Worm (Caenorhabditis elegans) whole organism, L3 larva: Measurements from ENCODE around the gene dim-1.

Experiments used
- R02D3.7 ChIP-seq: fragments of 150-350 bp; optimal IDR thresholded peaks from 2 replicates; lab custom pipeline; 2014; ENCODE audit warnings: missing biosample characterization, missing genetic modification characterization
- ZK546.5 ChIP-seq: sonication (generic microtip); optimal IDR thresholded peaks from 2 replicates; lab custom pipeline; 2017; ENCODE audit warnings: missing biosample characterization, missing genetic modification characterization
- aly-2 ChIP-seq: fragments of 150-350 bp; optimal IDR thresholded peaks from 2 replicates; lab custom pipeline; 2014; ENCODE audit warnings: missing biosample characterization, missing genetic modification characterization
- ama-1 ChIP-seq: fragments of 150-350 bp; optimal IDR thresholded peaks from 2 replicates; lab custom pipeline; 2018
- ceh-16 ChIP-seq: sonication (generic microtip); optimal IDR thresholded peaks from 2 replicates; lab custom pipeline; 2017; ENCODE audit warnings: missing biosample characterization, missing genetic modification characterization
- ceh-28 ChIP-seq: fragments of 150-350 bp; optimal IDR thresholded peaks from 2 replicates; lab custom pipeline; 2014; ENCODE audit warnings: missing biosample characterization, missing genetic modification reagents, missing genetic modification characterization
- ceh-82 ChIP-seq: fragments of 150-350 bp; optimal IDR thresholded peaks from 2 replicates; lab custom pipeline; 2014; ENCODE audit warnings: missing biosample characterization, missing genetic modification characterization
- egl-27 ChIP-seq: sonication (generic microtip); optimal IDR thresholded peaks from 4 replicates; lab custom pipeline; 2017; ENCODE audit warnings: missing biosample characterization, missing genetic modification reagents, missing genetic modification characterization
- elt-2 ChIP-seq: sonication (generic microtip); optimal IDR thresholded peaks from 2 replicates; lab custom pipeline; 2016; ENCODE audit warnings: missing genetic modification reagents, mild to moderate bottlenecking, missing genetic modification characterization, missing compliant biosample characterization
- eor-1 ChIP-seq, 2 experiments: fragments of 150-350 bp; optimal IDR thresholded peaks; 2 replicates each; lab custom pipeline; 2014 to 2018; ENCODE audit warnings: missing biosample characterization in 2 of 2, missing genetic modification characterization in 2 of 2
- fkh-10 ChIP-seq: sonication (generic microtip); optimal IDR thresholded peaks from 2 replicates; lab custom pipeline; 2017; ENCODE audit warnings: missing biosample characterization, missing genetic modification reagents, missing genetic modification characterization
- fkh-2 ChIP-seq: fragments of 150-350 bp; optimal IDR thresholded peaks from 2 replicates; lab custom pipeline; 2014; ENCODE audit warnings: missing biosample characterization, missing genetic modification reagents, missing genetic modification characterization
- hmg-11 ChIP-seq: sonication (generic microtip); optimal IDR thresholded peaks from 2 replicates; lab custom pipeline; 2016; ENCODE audit warnings: missing genetic modification characterization, missing compliant biosample characterization
- jun-1 ChIP-seq: fragments of 150-350 bp; optimal IDR thresholded peaks from 2 replicates; lab custom pipeline; 2014; ENCODE audit warnings: missing biosample characterization, missing genetic modification reagents, missing genetic modification characterization
- lin-15B ChIP-seq: fragments of 150-350 bp; optimal IDR thresholded peaks from 2 replicates; lab custom pipeline; 2014; ENCODE audit warnings: missing biosample characterization, missing genetic modification characterization
- lsy-12 ChIP-seq: sonication (generic microtip); optimal IDR thresholded peaks from 2 replicates; lab custom pipeline; 2016; ENCODE audit warnings: mild to moderate bottlenecking, missing genetic modification characterization, missing compliant biosample characterization
- nfya-1 ChIP-seq: sonication (generic microtip); optimal IDR thresholded peaks from 2 replicates; lab custom pipeline; 2017; ENCODE audit warnings: missing genetic modification characterization, mild to moderate bottlenecking, missing compliant biosample characterization, antibody characterized with exemption, moderate library complexity; ENCODE audit not compliant: insufficient read depth
- nhr-11 ChIP-seq: fragments of 150-350 bp; optimal IDR thresholded peaks from 2 replicates; lab custom pipeline; 2014; ENCODE audit warnings: missing biosample characterization, missing genetic modification characterization
- nhr-12 ChIP-seq: fragments of 150-350 bp; optimal IDR thresholded peaks from 2 replicates; lab custom pipeline; 2014; ENCODE audit warnings: missing biosample characterization, missing genetic modification characterization
- nhr-23 ChIP-seq: fragments of 150-350 bp; optimal IDR thresholded peaks from 2 replicates; lab custom pipeline; 2014; ENCODE audit warnings: missing biosample characterization, missing genetic modification reagents, missing genetic modification characterization
- nhr-237 ChIP-seq: fragments of 150-350 bp; optimal IDR thresholded peaks from 2 replicates; lab custom pipeline; 2014; ENCODE audit warnings: missing biosample characterization, missing genetic modification characterization
- nhr-25 ChIP-seq: sonication (generic microtip); optimal IDR thresholded peaks from 2 replicates; lab custom pipeline; 2017; ENCODE audit warnings: missing biosample characterization, missing genetic modification characterization
- nhr-43 ChIP-seq: sonication (generic microtip); optimal IDR thresholded peaks from 2 replicates; lab custom pipeline; 2016; ENCODE audit warnings: mild to moderate bottlenecking, missing genetic modification characterization, missing compliant biosample characterization; ENCODE audit not compliant: poor library complexity, severe bottlenecking
- nhr-67 ChIP-seq: fragments of 150-350 bp; optimal IDR thresholded peaks from 2 replicates; lab custom pipeline; 2014; ENCODE audit warnings: missing biosample characterization, missing genetic modification characterization
- nhr-76 ChIP-seq: fragments of 150-350 bp; sonication (generic microtip); optimal IDR thresholded peaks from 5 replicates; lab custom pipeline; 2014; ENCODE audit warnings: missing biosample characterization, missing genetic modification characterization
- nhr-77 ChIP-seq: fragments of 150-350 bp; optimal IDR thresholded peaks from 2 replicates; lab custom pipeline; 2014; ENCODE audit warnings: missing biosample characterization, missing genetic modification characterization
- pqm-1 ChIP-seq: fragments of 150-350 bp; optimal IDR thresholded peaks from 2 replicates; lab custom pipeline; 2017; ENCODE audit warnings: missing biosample characterization, missing genetic modification characterization, inconsistent platforms
- sea-2 ChIP-seq: fragments of 150-350 bp; sonication (generic microtip); optimal IDR thresholded peaks from 4 replicates; lab custom pipeline; 2014; ENCODE audit warnings: missing biosample characterization, missing genetic modification reagents, missing genetic modification characterization
- skn-1 ChIP-seq: fragments of 150-350 bp; optimal IDR thresholded peaks from 2 replicates; lab custom pipeline; 2014; ENCODE audit warnings: missing biosample characterization, missing genetic modification characterization
- snpc-4 ChIP-seq: fragments of 150-350 bp; optimal IDR thresholded peaks from 2 replicates; lab custom pipeline; 2014; ENCODE audit warnings: missing biosample characterization, missing genetic modification characterization
- unc-39 ChIP-seq: sonication (generic microtip); optimal IDR thresholded peaks from 4 replicates; lab custom pipeline; 2017; ENCODE audit warnings: missing biosample characterization, missing genetic modification characterization
- zag-1 ChIP-seq: fragments of 150-350 bp; optimal IDR thresholded peaks from 2 replicates; lab custom pipeline; 2014; ENCODE audit warnings: missing biosample characterization, missing genetic modification characterization
- ztf-11 ChIP-seq: fragments of 150-350 bp; optimal IDR thresholded peaks from 2 replicates; lab custom pipeline; 2014; ENCODE audit warnings: missing biosample characterization, missing genetic modification characterization
- ztf-4 ChIP-seq: fragments of 150-350 bp; optimal IDR thresholded peaks from 2 replicates; lab custom pipeline; 2014; ENCODE audit warnings: missing biosample characterization, missing genetic modification characterization

Gene dim-1

DNA sequence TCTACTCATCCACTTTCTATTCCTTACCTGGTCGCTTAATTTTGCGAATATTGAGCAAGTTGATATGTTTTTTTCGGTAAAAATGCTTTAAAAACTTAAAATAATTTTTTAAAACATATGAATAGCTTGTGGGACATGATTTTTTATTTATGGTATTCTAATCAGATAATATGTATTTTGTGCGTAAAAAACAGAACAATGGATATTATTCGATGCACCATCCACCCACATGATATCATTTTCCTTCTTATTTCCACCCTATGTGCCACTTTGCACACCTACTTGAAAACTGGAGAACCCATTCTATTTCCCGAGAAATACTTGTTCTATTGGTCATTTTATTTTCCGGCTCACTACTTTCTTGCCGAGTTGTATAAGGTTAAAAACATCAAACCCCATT, 9.2 kb upstream of the dim-1 start, which contains the start of gene C18A11.2:
Gene C18A11.2 (plus strand): TSS at position 301 of the 400 bp plus-strand sequence.
- TF ChIP-seq ceh-82 (no peak), nhr-11 (no peak), snpc-4 (tag; lab: Kevin White, UChicago) (no peak), ceh-28 (tag; lab: Kevin White, UChicago) (no peak), nhr-77 (tag; lab: Kevin White, UChicago) (no peak), sea-2 (no peak), elt-2 (no peak), nhr-67 (tag; lab: Kevin White, UChicago) (no peak), ZK546.5 (no peak), jun-1 (tag; lab: Kevin White, UChicago) (no peak), fkh-2 (no peak), nhr-23 (tag; lab: Kevin White, UChicago) (no peak)

DNA sequence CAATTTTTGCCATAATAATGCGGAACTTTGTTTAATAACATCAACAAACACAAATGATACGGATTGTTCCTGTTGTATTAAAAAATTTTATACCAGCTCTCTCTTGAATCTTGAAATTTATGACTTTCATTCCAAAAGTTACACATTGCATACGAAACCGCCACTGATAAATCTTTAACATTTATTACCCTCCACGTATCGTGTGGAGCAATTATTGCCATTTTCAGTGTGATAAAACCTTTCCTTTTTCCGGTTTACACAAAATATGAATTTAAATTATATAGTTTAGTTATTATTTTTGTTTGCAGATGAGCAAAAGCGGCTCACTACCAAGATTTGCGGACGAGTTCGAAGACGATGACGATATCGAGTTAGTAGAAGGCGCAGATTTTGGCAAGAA, 2.8 kb upstream of the dim-1 start, which contains the start of gene C18A11.3:
Gene C18A11.3 (plus strand): TSS at position 301 of the 400 bp plus-strand sequence.
- no peak for TF ChIP-seq eor-1 (tag; optimal IDR thresholded peaks at IDR 0.05; lab: Kevin White, UChicago)
- TF ChIP-seq elt-2, result peak; percentile 47

DNA sequence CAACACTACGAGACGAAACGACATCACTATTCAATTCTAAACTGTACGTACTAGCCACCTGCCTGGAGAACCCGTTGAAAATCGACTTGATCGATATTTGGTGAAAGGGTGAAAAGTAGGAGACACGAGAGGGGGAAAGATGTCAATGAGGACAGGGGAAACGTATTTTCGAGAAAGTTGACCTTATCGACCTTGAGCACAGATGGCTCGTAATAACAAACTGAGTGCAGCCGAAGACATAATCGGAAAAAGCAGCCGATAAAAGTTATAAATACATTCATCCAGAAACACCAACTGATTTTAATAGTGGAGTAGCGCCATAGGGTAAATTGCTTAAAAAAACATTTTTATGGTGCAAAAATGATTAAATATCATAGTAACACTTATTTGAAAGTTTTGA, 2.0 kb upstream of the dim-1 start:
- TF ChIP-seq nhr-237 (tag; lab: Kevin White, UChicago) (no peak), snpc-4 (tag; lab: Kevin White, UChicago) (no peak), egl-27 (tag; lab: Kevin White, UChicago) (no peak), ceh-16 (tag; lab: Kevin White, UChicago) (no peak), skn-1 (tag; lab: Kevin White, UChicago) (no peak), ceh-82 (no peak), hmg-11 (no peak), ceh-28 (tag; lab: Kevin White, UChicago) (peak; percentile 47), fkh-2 (no peak), nhr-25 (tag; lab: Kevin White, UChicago) (peak; percentile 48), pqm-1 (tag; lab: Kevin White, UChicago) (no peak), aly-2 (tag; lab: Kevin White, UChicago) (no peak), lsy-12 (tag; lab: Kevin White, UChicago) (no peak), nfya-1 (tag; lab: Kevin White, UChicago) (no peak)

DNA sequence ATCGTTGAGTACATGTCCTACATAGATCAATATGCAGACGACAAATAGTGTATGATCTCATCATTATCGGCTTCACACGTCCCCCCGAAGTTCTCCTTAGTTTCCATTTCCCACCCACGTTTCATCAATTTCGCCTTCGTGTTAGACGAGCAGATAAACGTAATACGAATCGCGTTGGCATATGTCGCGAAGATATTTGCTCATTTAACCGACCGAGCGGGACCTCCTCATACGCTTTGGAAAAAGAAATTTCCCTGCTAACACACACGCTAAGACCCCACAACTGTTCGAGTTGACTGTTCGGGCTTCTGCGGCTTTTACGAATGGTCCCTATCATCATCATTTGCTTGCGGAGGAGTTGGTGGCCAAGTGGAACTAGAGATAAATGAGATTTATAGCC, 3.5 kb downstream of the dim-1 start:
- TF ChIP-seq fkh-2 (no peak), snpc-4 (tag; lab: Kevin White, UChicago) (no peak), nhr-12 (tag; lab: Kevin White, UChicago) (no peak), ceh-28 (tag; lab: Kevin White, UChicago) (no peak), nhr-11 (no peak), nhr-43 (tag; lab: Kevin White, UChicago) (no peak), skn-1 (tag; lab: Kevin White, UChicago) (no peak), nhr-23 (tag; lab: Kevin White, UChicago) (no peak), jun-1 (tag; lab: Kevin White, UChicago) (no peak), nfya-1 (tag; lab: Kevin White, UChicago) (no peak), nhr-76 (tag; lab: Kevin White, UChicago) (no peak), eor-1 (tag; optimal IDR thresholded peaks at IDR 0.05; lab: Kevin White, UChicago) (no peak), pqm-1 (tag; lab: Kevin White, UChicago) (no peak), R02D3.7 (tag; lab: Kevin White, UChicago) (no peak), unc-39 (tag; lab: Kevin White, UChicago) (no peak)

DNA sequence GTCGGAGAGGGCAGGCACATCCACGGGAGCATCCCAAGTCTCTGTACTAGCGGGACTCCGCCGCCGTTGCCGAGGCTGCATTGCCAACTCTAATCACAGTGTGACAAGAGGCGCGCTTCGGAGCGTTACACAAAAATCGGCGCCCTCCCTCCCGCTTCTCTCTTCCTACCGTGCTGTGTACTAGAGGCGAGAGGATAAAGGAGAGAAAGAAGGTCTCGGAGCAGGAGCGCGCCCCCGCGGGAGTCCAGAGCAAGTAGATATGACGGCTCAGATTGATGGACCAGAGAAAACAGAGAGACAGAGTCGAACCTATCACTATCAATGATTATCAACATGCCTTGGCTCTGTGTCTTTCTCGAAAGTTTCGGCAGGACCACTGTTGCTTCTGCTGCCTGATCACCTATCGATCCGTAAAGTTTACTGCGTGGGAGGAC, 5.0 kb downstream of the dim-1 start:
- TF ChIP-seq nhr-23 (tag; lab: Kevin White, UChicago), result no peak
- peak; percentile 49 for TF ChIP-seq ceh-28 (tag; lab: Kevin White, UChicago)
- peak; percentile 19 for TF ChIP-seq nfya-1 (tag; lab: Kevin White, UChicago)

DNA sequence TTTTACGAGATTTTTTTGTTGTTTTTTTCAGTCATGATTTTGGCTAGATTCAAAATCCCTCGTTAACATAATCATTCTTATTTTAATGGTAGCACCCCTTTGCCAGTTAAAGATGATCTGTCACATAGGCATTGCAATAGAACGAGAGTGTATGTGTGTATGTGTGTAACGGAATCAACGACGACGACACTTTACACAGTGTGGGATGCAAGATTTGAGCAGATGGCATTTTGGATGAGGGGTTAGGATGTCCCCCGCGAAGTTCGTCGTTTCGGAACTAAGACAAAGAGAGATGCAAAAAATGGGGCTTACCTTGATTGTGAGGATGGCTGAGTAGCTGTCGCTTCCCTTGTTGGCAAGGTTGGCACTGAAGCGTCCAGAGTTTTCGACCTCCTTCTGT, 6.0 kb downstream of the dim-1 start:
- no peak for TF ChIP-seq ceh-28 (tag; lab: Kevin White, UChicago)

DNA sequence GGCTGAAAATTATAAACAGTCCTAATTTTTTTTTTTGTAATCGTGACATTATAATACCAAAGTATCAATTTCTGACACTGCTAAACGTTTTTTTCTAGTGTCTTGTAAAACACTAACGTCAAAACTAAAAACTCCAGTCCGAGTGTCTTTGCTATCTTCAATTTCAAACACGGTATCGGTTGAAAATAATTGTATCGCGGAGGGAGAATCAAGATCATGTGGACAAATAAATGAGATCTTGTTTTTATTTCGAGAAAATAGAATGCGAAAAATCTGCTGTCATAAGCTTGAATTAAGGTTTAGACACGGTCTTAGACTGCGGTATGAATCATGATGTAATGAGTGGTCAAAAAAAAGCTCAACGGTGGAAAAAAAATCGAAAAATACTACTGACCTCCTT, 9.4 kb downstream of the dim-1 start:
- TF ChIP-seq ceh-28 (tag; lab: Kevin White, UChicago) (peak; percentile 81), nhr-25 (tag; lab: Kevin White, UChicago) (peak; percentile 40), elt-2 (no peak), zag-1 (no peak), snpc-4 (tag; lab: Kevin White, UChicago) (no peak), ztf-4 (tag; lab: Kevin White, UChicago) (no peak), eor-1 (tag; optimal IDR thresholded peaks at IDR 0.05; lab: Kevin White, UChicago) (no peak), ztf-11 (tag; lab: Kevin White, UChicago) (no peak), nhr-77 (tag; lab: Kevin White, UChicago) (no peak), lin-15B (tag; lab: Kevin White, UChicago) (no peak), egl-27 (tag; lab: Kevin White, UChicago) (no peak), ama-1 (lab: Kevin White, UChicago) (no peak), fkh-10 (no peak), nhr-43 (tag; lab: Kevin White, UChicago) (peak; percentile 29), nfya-1 (tag; lab: Kevin White, UChicago) (no peak)
